Worm (Caenorhabditis elegans) whole organism, L1 larva: ENCODE results near the gene R01E6.7.

Source experiments
- C04F5.9 ChIP-seq: sonication (generic microtip); optimal IDR thresholded peaks from 2 replicates; lab custom pipeline; 2016; ENCODE audit warnings: missing genetic modification characterization, missing compliant biosample characterization
- aly-2 ChIP-seq: fragments of 150-350 bp; optimal IDR thresholded peaks from 2 replicates; lab custom pipeline; 2014; ENCODE audit warnings: missing biosample characterization, missing genetic modification characterization
- ama-1 ChIP-seq: fragments of 150-350 bp; optimal IDR thresholded peaks from 2 replicates; lab custom pipeline; 2014
- blmp-1 ChIP-seq: fragments of 150-350 bp; optimal IDR thresholded peaks from 2 replicates; lab custom pipeline; 2014; ENCODE audit warnings: missing biosample characterization, missing genetic modification characterization
- ceh-82 ChIP-seq, 3 experiments: fragments of 150-350 bp in 1 of 3; sonication (generic microtip) in 2 of 3; optimal IDR thresholded peaks; 2 replicates each; lab custom pipeline; 2014 to 2017; ENCODE audit warnings: missing biosample characterization in 3 of 3, missing genetic modification characterization in 3 of 3
- dpl-1 ChIP-seq, 3 experiments: fragments of 150-350 bp in 2 of 3; sonication (generic microtip) in 1 of 3; optimal IDR thresholded peaks; 2 replicates each; lab custom pipeline; 2014 to 2017; ENCODE audit warnings: missing biosample characterization in 3 of 3, missing genetic modification characterization in 3 of 3, missing genetic modification reagents in 3 of 3
- efl-1 ChIP-seq, 4 experiments: fragments of 150-350 bp; optimal IDR thresholded peaks in 3 of 4; peaks in 1 of 4; 1 replicate in 1 of 4; 2 replicates in 3 of 4; lab custom pipeline; 2014; ENCODE audit warnings: missing biosample characterization in 2 of 4, missing genetic modification characterization in 2 of 4, missing genetic modification reagents in 2 of 4
- efl-3 ChIP-seq: fragments of 200-800 bp; sonication (Bioruptor generic); optimal IDR thresholded peaks from 2 replicates; lab custom pipeline; 2018; ENCODE audit warnings: mild to moderate bottlenecking, missing genetic modification characterization, missing compliant biosample characterization
- elt-3 ChIP-seq, 6 experiments: fragments of 150-350 bp in 1 of 6; sonication (generic microtip); optimal IDR thresholded peaks; 2 replicates each; lab custom pipeline; 2017 to 2018; ENCODE audit warnings: missing biosample characterization in 6 of 6, missing genetic modification characterization in 6 of 6, inconsistent platforms in 1 of 6
- ets-5 ChIP-seq: fragments of 200-800 bp; sonication (Bioruptor generic); IDR thresholded peaks from 2 replicates; pipeline ENCODE4 v1.3.6; 2022; ENCODE audit warnings: missing genetic modification characterization, missing compliant biosample characterization
- fos-1 ChIP-seq: fragments of 150-350 bp; optimal IDR thresholded peaks from 2 replicates; lab custom pipeline; 2014; ENCODE audit warnings: missing biosample characterization, missing genetic modification characterization
- grh-1 ChIP-seq: fragments of 200-800 bp; sonication (Bioruptor generic); IDR thresholded peaks from 2 replicates; pipeline ENCODE4 v1.3.6; 2022; ENCODE audit warnings: missing genetic modification reagents, missing genetic modification characterization, missing compliant biosample characterization
- hpl-2 ChIP-seq: fragments of 150-350 bp; optimal IDR thresholded peaks from 2 replicates; lab custom pipeline; 2014; ENCODE audit warnings: missing biosample characterization, missing genetic modification reagents, missing genetic modification characterization
- jun-1 ChIP-seq: fragments of 150-350 bp; optimal IDR thresholded peaks from 2 replicates; lab custom pipeline; 2014; ENCODE audit warnings: missing biosample characterization, missing genetic modification reagents, missing genetic modification characterization
- lin-14 ChIP-seq: fragments of 200-800 bp; sonication (Bioruptor generic); optimal IDR thresholded peaks from 2 replicates; lab custom pipeline; 2018; ENCODE audit warnings: mild to moderate bottlenecking, missing genetic modification characterization, moderate library complexity, missing compliant biosample characterization
- lin-35 ChIP-seq, 2 experiments: fragments of 150-350 bp; optimal IDR thresholded peaks; 2 replicates each; lab custom pipeline; 2014; ENCODE audit warnings: missing biosample characterization in 2 of 2, missing genetic modification characterization in 2 of 2, missing genetic modification reagents in 2 of 2
- lir-3 ChIP-seq: sonication (generic microtip); optimal IDR thresholded peaks from 2 replicates; lab custom pipeline; 2016; ENCODE audit warnings: mild to moderate bottlenecking, missing genetic modification characterization, moderate library complexity, missing compliant biosample characterization; ENCODE audit not compliant: poor library complexity
- lsy-2 ChIP-seq, 2 experiments: fragments of 150-350 bp; optimal IDR thresholded peaks; 2 replicates each; lab custom pipeline; 2014; ENCODE audit warnings: missing biosample characterization in 2 of 2, missing genetic modification characterization in 2 of 2
- mab-9 ChIP-seq: fragments of 200-800 bp; sonication (Bioruptor generic); IDR thresholded peaks from 2 replicates; pipeline ENCODE4 v1.3.6; 2022; ENCODE audit warnings: missing genetic modification reagents, missing genetic modification characterization, missing compliant biosample characterization
- mdl-1 ChIP-seq, 2 experiments: fragments of 150-350 bp; optimal IDR thresholded peaks; 2 replicates each; lab custom pipeline; 2014 to 2017; ENCODE audit warnings: missing biosample characterization in 2 of 2, missing genetic modification characterization in 2 of 2, inconsistent platforms in 1 of 2
- mep-1 ChIP-seq: fragments of 150-350 bp; optimal IDR thresholded peaks from 2 replicates; lab custom pipeline; 2014; ENCODE audit warnings: missing biosample characterization, missing genetic modification characterization
- nhr-19 ChIP-seq: fragments of 200-800 bp; sonication (Bioruptor generic); conservative IDR thresholded peaks from 2 replicates; pipeline ENCODE4 v1.3.6; 2022; ENCODE audit warnings: missing genetic modification characterization, missing compliant biosample characterization
- nhr-47 ChIP-seq: sonication (generic microtip); optimal IDR thresholded peaks from 2 replicates; lab custom pipeline; 2016; ENCODE audit warnings: mild to moderate bottlenecking, missing genetic modification characterization, moderate library complexity, missing compliant biosample characterization
- nhr-71 ChIP-seq: sonication (generic microtip); optimal IDR thresholded peaks from 2 replicates; lab custom pipeline; 2016; ENCODE audit warnings: mild to moderate bottlenecking, missing genetic modification characterization, moderate library complexity, missing compliant biosample characterization
- nhr-76 ChIP-seq: sonication (generic microtip); optimal IDR thresholded peaks from 2 replicates; lab custom pipeline; 2017; ENCODE audit warnings: missing biosample characterization, missing genetic modification characterization
- nhr-77 ChIP-seq: fragments of 150-350 bp; optimal IDR thresholded peaks from 2 replicates; lab custom pipeline; 2014; ENCODE audit warnings: missing biosample characterization, missing genetic modification characterization
- nhr-84 ChIP-seq: sonication (generic microtip); optimal IDR thresholded peaks from 2 replicates; lab custom pipeline; 2017; ENCODE audit warnings: missing biosample characterization, missing genetic modification characterization
- nhr-85 ChIP-seq: sonication (generic microtip); peaks from one replicate; lab custom pipeline; 2016; ENCODE audit warnings: missing genetic modification characterization, inconsistent platforms, missing compliant biosample characterization
- pag-3 ChIP-seq: sonication (generic microtip); optimal IDR thresholded peaks from 2 replicates; lab custom pipeline; 2017; ENCODE audit warnings: missing genetic modification characterization, mild to moderate bottlenecking, missing compliant biosample characterization, antibody characterized with exemption, borderline replicate concordance; ENCODE audit not compliant: insufficient read depth
- snpc-4 ChIP-seq: fragments of 150-350 bp; optimal IDR thresholded peaks from 2 replicates; lab custom pipeline; 2014; ENCODE audit warnings: missing biosample characterization, missing genetic modification characterization
- snu-23 ChIP-seq: sonication (generic microtip); optimal IDR thresholded peaks from 2 replicates; lab custom pipeline; 2016; ENCODE audit warnings: missing genetic modification characterization, missing compliant biosample characterization
- sox-4 ChIP-seq: sonication (generic microtip); optimal IDR thresholded peaks from 2 replicates; lab custom pipeline; 2016; ENCODE audit warnings: missing genetic modification characterization, missing compliant biosample characterization
- sptf-1 ChIP-seq: fragments of 150-350 bp; optimal IDR thresholded peaks from 2 replicates; lab custom pipeline; 2014; ENCODE audit warnings: missing biosample characterization, missing genetic modification characterization
- tbx-2 ChIP-seq: sonication (generic microtip); optimal IDR thresholded peaks from 2 replicates; lab custom pipeline; 2016; ENCODE audit warnings: missing genetic modification characterization, missing compliant biosample characterization
- unc-98 ChIP-seq: fragments of 200-800 bp; sonication (Bioruptor generic); IDR thresholded peaks from 2 replicates; pipeline ENCODE4 v1.3.6; 2022; ENCODE audit warnings: missing genetic modification characterization, missing compliant biosample characterization
- zag-1 ChIP-seq: fragments of 150-350 bp; optimal IDR thresholded peaks from 2 replicates; lab custom pipeline; 2014; ENCODE audit warnings: missing biosample characterization, missing genetic modification characterization
- ztf-4 ChIP-seq: fragments of 150-350 bp; optimal IDR thresholded peaks from 2 replicates; lab custom pipeline; 2014; ENCODE audit warnings: missing biosample characterization, missing genetic modification characterization

The R01E6.7 gene

ce11 chrX:13543350-13543749, 26.4 kb downstream of the R01E6.7 start:
- TF ChIP-seq fos-1 (tag; lab: Kevin White, UChicago) (no peak), nhr-85 (tag; lab: Kevin White, UChicago) (no peak), nhr-84 (tag; lab: Kevin White, UChicago) (no peak), zag-1 (no peak), lsy-2 (tag; optimal IDR thresholded peaks at IDR 0.05; lab: Kevin White, UChicago) (peak in 1 of 2 experiments; percentile 2), nhr-47 (tag; lab: Kevin White, UChicago) (no peak), sox-4 (tag; lab: Kevin White, UChicago) (no peak), hpl-2 (GFP tag; lab: Kevin White, UChicago) (no peak), nhr-77 (tag; lab: Kevin White, UChicago) (no peak), mab-9 (GFP tag; lab: Robert Waterston, UW) (no peak), ztf-4 (no peak), lin-35 (GFP tag; optimal IDR thresholded peaks at IDR 0.05; lab: Kevin White, UChicago) (peak in 1 of 2 experiments; percentile 8), unc-98 (GFP tag; lab: Robert Waterston, UW) (no peak), C04F5.9 (tag; lab: Kevin White, UChicago) (no peak), grh-1 (no peak), efl-1 (optimal IDR thresholded peaks at IDR 0.05; lab: Kevin White, UChicago) (no peak), efl-1 (GFP tag; optimal IDR thresholded peaks at IDR 0.05 in 1 of 2; lab: Kevin White, UChicago) (no peak), ets-5 (GFP tag; lab: Robert Waterston, UW) (no peak)

DNA sequence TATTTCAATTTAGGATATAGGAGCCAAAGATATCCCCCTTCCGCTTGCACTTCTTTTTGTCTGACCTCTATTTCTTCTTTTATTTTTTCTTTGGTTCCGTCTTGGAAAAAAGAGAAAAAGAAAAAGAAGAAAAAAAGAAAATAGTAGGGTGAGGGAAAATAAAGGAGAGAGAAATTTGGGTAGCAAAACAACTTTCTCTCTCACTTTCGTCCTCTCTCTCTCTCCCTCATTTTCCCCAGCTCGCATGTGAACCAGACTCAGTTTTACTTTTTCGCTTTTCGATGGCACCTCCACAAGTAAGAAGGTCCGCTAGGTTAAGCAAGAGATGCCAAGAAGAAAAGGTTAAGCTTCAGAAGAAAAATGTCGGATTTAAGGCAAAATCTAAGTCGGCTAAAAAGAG, 27.0 kb downstream of the R01E6.7 start:
- TF ChIP-seq blmp-1 (tag; lab: Kevin White, UChicago) (peak; percentile 73), mep-1 (tag; lab: Kevin White, UChicago) (peak; percentile 59), nhr-19 (no peak), lir-3 (tag; lab: Kevin White, UChicago) (no peak), snpc-4 (tag; lab: Kevin White, UChicago) (no peak), jun-1 (tag; lab: Kevin White, UChicago) (no peak), efl-3 (no peak), lin-14 (GFP tag; lab: Kevin White, UChicago) (peak; percentile 76), dpl-1 (GFP tag; optimal IDR thresholded peaks at IDR 0.05; lab: Kevin White, UChicago) (no peak), aly-2 (tag; lab: Kevin White, UChicago) (no peak), snu-23 (GFP tag; lab: Kevin White, UChicago) (peak; percentile 20), sptf-1 (no peak), nhr-76 (no peak), ets-5 (GFP tag; lab: Robert Waterston, UW) (no peak), lsy-2 (tag; optimal IDR thresholded peaks at IDR 0.05; lab: Kevin White, UChicago) (peak in 1 of 2 experiments; percentile 55), ceh-82 (tag; optimal IDR thresholded peaks at IDR 0.05; lab: Kevin White, UChicago) (peak in 1 of 3 experiments; percentile 15), nhr-71 (tag; lab: Kevin White, UChicago) (peak; percentile 25), tbx-2 (tag; lab: Kevin White, UChicago) (peak; percentile 7), elt-3 (tag; optimal IDR thresholded peaks at IDR 0.05; lab: Kevin White, UChicago) (peak in 1 of 6 experiments; percentile 15), pag-3 (peak; percentile 26), mdl-1 (tag; optimal IDR thresholded peaks at IDR 0.05; lab: Kevin White, UChicago) (peak in 1 of 2 experiments; percentile 21), grh-1 (no peak), nhr-84 (tag; lab: Kevin White, UChicago) (no peak), nhr-47 (tag; lab: Kevin White, UChicago) (peak; percentile 12)
- TF ChIP-seq, all 84 proteins: peak for 12

- TF ChIP-seq nhr-85 (tag; lab: Kevin White, UChicago) (peak; percentile 63), ama-1 (lab: Kevin White, UChicago) (peak; percentile 35), ceh-82 (tag; optimal IDR thresholded peaks at IDR 0.05; lab: Kevin White, UChicago) (no peak)
Measured at ce11 chrX:13542236-13542635, 27.5 kb downstream of the R01E6.7 start, which contains the start of gene cah-4. Gene cah-4, plus strand, starts transcription at chrX:13542574.
